Fruit fly (Drosophila melanogaster) whole organism, embryonic: ENCODE measurements around the gene Tollo.
A peak's percentile ranks its signal among the peaks of the same experiment; 100 is the strongest.

ENCODE experiments used
- CG11504 ChIP-seq: fragments of 200-800 bp; sonication (Bioruptor generic); optimal IDR thresholded peaks from 3 replicates; lab custom pipeline; 2019; ENCODE audit warnings: missing biosample characterization, mild to moderate bottlenecking, missing genetic modification characterization, moderate library complexity
- CG12299 ChIP-seq: fragments of 200-800 bp; sonication (Bioruptor generic); optimal IDR thresholded peaks from 2 replicates; lab custom pipeline; 2018; ENCODE audit warnings: missing biosample characterization, mild to moderate bottlenecking, missing genetic modification characterization
- CG12391 ChIP-seq: fragments of 200-800 bp; sonication (Bioruptor generic); optimal IDR thresholded peaks from 3 replicates; lab custom pipeline; 2018; ENCODE audit warnings: missing biosample characterization, mild to moderate bottlenecking, missing genetic modification characterization, moderate library complexity
- CG12744 ChIP-seq: fragments of 200-800 bp; sonication (Bioruptor generic); optimal IDR thresholded peaks from 2 replicates; lab custom pipeline; 2016; ENCODE audit warnings: missing biosample characterization, missing genetic modification characterization
- CG13424 ChIP-seq: fragments of 200-800 bp; sonication (Bioruptor generic); optimal IDR thresholded peaks from 2 replicates; lab custom pipeline; 2019; ENCODE audit warnings: missing biosample characterization, mild to moderate bottlenecking, missing genetic modification characterization, moderate library complexity
- CG15514 ChIP-seq: fragments of 200-800 bp; sonication (Bioruptor generic); optimal IDR thresholded peaks from 3 replicates; lab custom pipeline; 2017; ENCODE audit warnings: missing biosample characterization, missing genetic modification characterization, mild to moderate bottlenecking, moderate library complexity, missing genetic modification reagents
- CG15696 ChIP-seq: fragments of 200-800 bp; sonication (Bioruptor generic); optimal IDR thresholded peaks from 2 replicates; lab custom pipeline; 2019; ENCODE audit warnings: missing biosample characterization, mild to moderate bottlenecking, missing genetic modification characterization, moderate library complexity
- CG18262 ChIP-seq: fragments of 200-800 bp; optimal IDR thresholded peaks from 3 replicates; lab custom pipeline; 2019; ENCODE audit warnings: missing biosample characterization, mild to moderate bottlenecking, missing genetic modification characterization, moderate library complexity
- CG31365 ChIP-seq: fragments of 200-800 bp; sonication (Bioruptor generic); optimal IDR thresholded peaks from 2 replicates; lab custom pipeline; 2018; ENCODE audit warnings: missing biosample characterization, mild to moderate bottlenecking, missing genetic modification characterization
- CG32772 ChIP-seq: fragments of 200-800 bp; sonication (Bioruptor generic); IDR thresholded peaks from 2 replicates; pipeline ENCODE4 v1.3.6; 2022; ENCODE audit warnings: missing biosample characterization, missing genetic modification characterization
- CG3407 ChIP-seq: fragments of 200-800 bp; sonication (Bioruptor generic); optimal IDR thresholded peaks from 2 replicates; lab custom pipeline; 2018; ENCODE audit warnings: missing biosample characterization, mild to moderate bottlenecking, missing genetic modification characterization
- CG4730 ChIP-seq: fragments of 200-800 bp; sonication (Bioruptor generic); IDR thresholded peaks from 2 replicates; pipeline ENCODE4 v1.3.6; 2022; ENCODE audit warnings: missing biosample characterization, missing genetic modification characterization
- CG7786 ChIP-seq: fragments of 200-800 bp; sonication (Bioruptor generic); optimal IDR thresholded peaks from 2 replicates; lab custom pipeline; 2016; ENCODE audit warnings: missing biosample characterization, missing genetic modification characterization
- CG7963 ChIP-seq: fragments of 200-800 bp; sonication (Bioruptor generic); IDR thresholded peaks from 3 replicates; pipeline ENCODE4 v1.3.6; 2022; ENCODE audit warnings: missing biosample characterization, missing genetic modification characterization; ENCODE audit not compliant: partially characterized antibody
- CG8290 ChIP-seq, 3 experiments: fragments of 200-800 bp; sonication (Bioruptor generic); optimal IDR thresholded peaks; 2 replicates each; lab custom pipeline; 2016 to 2019; ENCODE audit warnings: missing biosample characterization in 3 of 3, missing genetic modification characterization in 3 of 3, mild to moderate bottlenecking in 2 of 3, moderate library complexity in 1 of 3
- CoRest ChIP-seq: fragments of 200-800 bp; sonication (Bioruptor generic); optimal IDR thresholded peaks from 3 replicates; lab custom pipeline; 2018; ENCODE audit warnings: missing biosample characterization, mild to moderate bottlenecking, missing genetic modification characterization, moderate library complexity
- Dll ChIP-seq: fragments of 200-800 bp; sonication (Bioruptor generic); IDR thresholded peaks from 4 replicates; pipeline ENCODE4 v1.3.6; 2022; ENCODE audit warnings: missing biosample characterization, missing genetic modification characterization; ENCODE audit not compliant: partially characterized antibody
- Drgx ChIP-seq: fragments of 200-800 bp; sonication (Bioruptor generic); IDR thresholded peaks from 2 replicates; pipeline ENCODE4 v1.3.6; 2022; ENCODE audit warnings: missing biosample characterization, missing genetic modification characterization
- ERR ChIP-seq: fragments of 200-800 bp; sonication (Bioruptor generic); optimal IDR thresholded peaks from 2 replicates; lab custom pipeline; 2016; ENCODE audit warnings: missing biosample characterization, missing genetic modification characterization
- Lpt ChIP-seq: fragments of >200 bp; optimal IDR thresholded peaks from 2 replicates; lab custom pipeline; 2018; ENCODE audit warnings: missing biosample characterization, missing genetic modification characterization
- Stat92E ChIP-seq, 3 experiments: fragments of >200 bp in 2 of 3; fragments of 200-800 bp in 1 of 3; sonication (Bioruptor generic) in 1 of 3; optimal IDR thresholded peaks; 2 replicates each; lab custom pipeline; 2017 to 2019; ENCODE audit warnings: missing biosample characterization in 3 of 3, missing genetic modification characterization in 3 of 3, mild to moderate bottlenecking in 1 of 3, moderate library complexity in 1 of 3
- Trl ChIP-seq, 3 experiments: fragments of >200 bp in 2 of 3; fragments of 200-800 bp in 1 of 3; sonication (Bioruptor generic) in 1 of 3; optimal IDR thresholded peaks; 2 replicates in 1 of 3; 3 replicates in 2 of 3; lab custom pipeline; 2016 to 2017; ENCODE audit warnings: missing biosample characterization in 1 of 3, missing genetic modification characterization in 1 of 3
- bbx ChIP-seq: fragments of 200-800 bp; sonication (Bioruptor generic); IDR thresholded peaks from 2 replicates; pipeline ENCODE4 v1.3.6; 2022; ENCODE audit warnings: missing biosample characterization, missing genetic modification characterization; ENCODE audit not compliant: partially characterized antibody
- bsh ChIP-seq, 2 experiments: fragments of 200-800 bp; sonication (Bioruptor generic); optimal IDR thresholded peaks; 2 replicates each; lab custom pipeline; 2017 to 2018; ENCODE audit warnings: mild to moderate bottlenecking in 2 of 2, missing biosample characterization in 2 of 2, missing genetic modification characterization in 2 of 2, moderate library complexity in 1 of 2
- dmrt99B ChIP-seq: fragments of 200-800 bp; sonication (Bioruptor generic); optimal IDR thresholded peaks from 2 replicates; lab custom pipeline; 2018; ENCODE audit warnings: missing biosample characterization, mild to moderate bottlenecking, missing genetic modification characterization, moderate library complexity
- eve ChIP-seq, 2 experiments: fragments of >200 bp; optimal IDR thresholded peaks; 2 replicates each; lab custom pipeline; 2017; ENCODE audit warnings: missing biosample characterization in 2 of 2, missing genetic modification characterization in 2 of 2
- gem ChIP-seq: fragments of 200-800 bp; sonication (Bioruptor generic); optimal IDR thresholded peaks from 2 replicates; lab custom pipeline; 2019; ENCODE audit warnings: missing biosample characterization, mild to moderate bottlenecking, missing genetic modification characterization, moderate library complexity
- gfzf ChIP-seq: fragments of 200-800 bp; sonication (Bioruptor generic); optimal IDR thresholded peaks from 2 replicates; lab custom pipeline; 2016; ENCODE audit warnings: missing biosample characterization, mild to moderate bottlenecking, missing genetic modification characterization, moderate library complexity
- grau ChIP-seq: fragments of 200-800 bp; optimal IDR thresholded peaks from 3 replicates; lab custom pipeline; 2019; ENCODE audit warnings: missing biosample characterization, mild to moderate bottlenecking, missing genetic modification characterization, moderate library complexity
- inv ChIP-seq: fragments of 200-800 bp; sonication (Bioruptor generic); IDR thresholded peaks from 2 replicates; pipeline ENCODE4 v1.3.6; 2022; ENCODE audit warnings: missing biosample characterization, missing genetic modification characterization; ENCODE audit not compliant: partially characterized antibody
- kni ChIP-seq: fragments of 200-800 bp; sonication (Bioruptor generic); optimal IDR thresholded peaks from 3 replicates; lab custom pipeline; 2017; ENCODE audit warnings: mild to moderate bottlenecking, missing biosample characterization, missing genetic modification reagents, missing genetic modification characterization
- knrl ChIP-seq: fragments of 200-800 bp; sonication (Bioruptor generic); IDR thresholded peaks from 3 replicates; pipeline ENCODE4 v1.3.6; 2022; ENCODE audit warnings: missing biosample characterization, missing genetic modification characterization; ENCODE audit not compliant: partially characterized antibody
- lab ChIP-seq: fragments of 200-800 bp; sonication (Bioruptor generic); optimal IDR thresholded peaks from 3 replicates; lab custom pipeline; 2017; ENCODE audit warnings: missing biosample characterization, missing genetic modification characterization, mild to moderate bottlenecking, moderate library complexity, missing genetic modification reagents
- pan ChIP-seq, 4 experiments: fragments of >200 bp in 3 of 4; fragments of 200-800 bp in 1 of 4; sonication (Bioruptor generic) in 1 of 4; optimal IDR thresholded peaks in 3 of 4; IDR thresholded peaks in 1 of 4; 2 replicates each; pipeline versions ENCODE4 v1.3.6 to Lab custom; 2017 to 2022; ENCODE audit warnings: missing biosample characterization in 2 of 4, missing genetic modification characterization in 2 of 4, mixed read lengths in 1 of 4
- sens ChIP-seq: fragments of 200-800 bp; sonication (Bioruptor generic); peaks from one replicate; lab custom pipeline; 2016; ENCODE audit warnings: missing biosample characterization, missing genetic modification characterization
- sna ChIP-seq: fragments of 200-800 bp; sonication (Bioruptor generic); IDR thresholded peaks from 2 replicates; pipeline ENCODE4 v1.3.6; 2022; ENCODE audit warnings: missing biosample characterization, missing genetic modification characterization; ENCODE audit not compliant: partially characterized antibody
- tap ChIP-seq: fragments of 200-800 bp; optimal IDR thresholded peaks from 3 replicates; lab custom pipeline; 2019; ENCODE audit warnings: missing biosample characterization, mild to moderate bottlenecking, missing genetic modification characterization, moderate library complexity
- tgo ChIP-seq: fragments of 200-800 bp; sonication (Bioruptor generic); IDR thresholded peaks from 3 replicates; pipeline ENCODE4 v1.3.6; 2022; ENCODE audit warnings: missing biosample characterization, missing genetic modification characterization
- twi ChIP-seq: fragments of 200-800 bp; optimal IDR thresholded peaks from 2 replicates; lab custom pipeline; 2019; ENCODE audit warnings: missing biosample characterization, mild to moderate bottlenecking, missing genetic modification characterization, moderate library complexity
- wdn ChIP-seq: fragments of 200-800 bp; sonication (Bioruptor generic); IDR thresholded peaks from 2 replicates; pipeline ENCODE4 v1.3.6; 2022; ENCODE audit warnings: missing biosample characterization, missing genetic modification characterization

Tollo gene

DNA sequence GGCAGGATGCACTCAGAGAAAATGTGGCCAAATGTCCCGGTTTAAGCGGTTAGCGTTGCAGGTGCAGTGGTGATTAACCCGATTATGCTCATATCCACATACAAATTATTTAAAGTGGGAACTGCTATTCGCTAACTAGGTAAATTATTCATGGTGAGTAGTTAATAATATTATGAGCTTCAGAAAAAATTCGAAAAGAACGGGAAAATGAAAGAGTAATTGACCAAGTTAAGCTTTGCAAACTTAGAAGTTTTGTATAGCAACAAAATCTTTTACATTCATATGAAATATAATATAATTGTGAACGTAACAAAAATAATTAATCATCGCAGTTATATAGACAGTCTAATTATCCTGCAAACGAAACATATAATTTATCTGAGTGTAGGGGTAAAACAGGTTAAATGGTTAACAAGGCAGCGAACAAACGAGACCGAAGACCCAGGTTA lies 18.2 kb downstream of the Tollo start (continued):
- TF ChIP-seq pan (optimal IDR thresholded peaks at IDR 0.05; lab: Kevin White, UChicago): no peak
- no peak for TF ChIP-seq pan (GFP tag; optimal IDR thresholded peaks at IDR 0.05 in 1 of 2, IDR thresholded peaks at IDR 0.05 in 1 of 2)
- peak; percentile 15 for TF ChIP-seq CoRest
- no peak for TF ChIP-seq knrl (GFP tag; lab: Robert Waterston, UW)
- TF ChIP-seq CG15696 (tag; lab: Kevin White, UChicago): peak; percentile 65
- TF ChIP-seq CG12391 (tag; lab: Kevin White, UChicago): peak; percentile 35
- no peak for TF ChIP-seq CG12299 (tag; lab: Kevin White, UChicago)
- TF ChIP-seq bsh (GFP tag; optimal IDR thresholded peaks at IDR 0.05; lab: Kevin White, UChicago): peak in 1 of 2 experiments; percentile 19
- no peak for TF ChIP-seq Dll (GFP tag; lab: Robert Waterston, UW)
- no peak for TF ChIP-seq CG12744 (GFP tag; lab: Kevin White, UChicago)
- TF ChIP-seq CG3407 (GFP tag; lab: Kevin White, UChicago): peak; percentile 9

DNA sequence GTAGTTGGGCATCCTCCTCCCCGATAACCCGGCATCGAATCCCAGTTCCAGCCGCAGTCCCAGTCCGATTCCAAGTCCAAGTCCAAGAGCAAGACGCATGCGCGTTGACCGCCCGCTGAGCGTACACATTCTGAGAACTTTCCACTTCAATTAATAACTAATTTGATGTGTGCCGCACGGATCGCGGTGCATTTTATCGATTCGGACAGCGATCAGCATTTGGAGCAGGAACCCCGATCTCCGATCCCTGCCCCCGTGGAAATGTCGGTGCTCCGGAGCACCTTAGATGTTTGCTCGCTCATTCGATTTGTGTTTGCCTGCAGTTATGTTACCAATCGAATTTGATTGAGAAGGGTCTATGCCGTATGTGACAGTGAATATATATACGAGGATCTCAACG lies 18.7 kb downstream of the Tollo start:
- TF ChIP-seq bbx (GFP tag; lab: Robert Waterston, UW) (no peak), inv (GFP tag; lab: Robert Waterston, UW) (no peak), Lpt (GFP tag; lab: Kevin White, UChicago) (no peak), CG32772 (GFP tag; lab: Robert Waterston, UW) (no peak), CG8290 (GFP tag; optimal IDR thresholded peaks at IDR 0.05; lab: Kevin White, UChicago) (no peak), CG8290 (tag; optimal IDR thresholded peaks at IDR 0.05; lab: Kevin White, UChicago) (no peak), kni (GFP tag; lab: Kevin White, UChicago) (peak; percentile 87), CG7786 (GFP tag; lab: Kevin White, UChicago) (no peak), tgo (GFP tag; lab: Robert Waterston, UW) (no peak), CG31365 (tag; lab: Kevin White, UChicago) (no peak), Stat92E (GFP tag; optimal IDR thresholded peaks at IDR 0.05; lab: Kevin White, UChicago) (peak in 1 of 3 experiments; percentile 74)
- TF ChIP-seq, all 482 proteins: peak for 2

DNA sequence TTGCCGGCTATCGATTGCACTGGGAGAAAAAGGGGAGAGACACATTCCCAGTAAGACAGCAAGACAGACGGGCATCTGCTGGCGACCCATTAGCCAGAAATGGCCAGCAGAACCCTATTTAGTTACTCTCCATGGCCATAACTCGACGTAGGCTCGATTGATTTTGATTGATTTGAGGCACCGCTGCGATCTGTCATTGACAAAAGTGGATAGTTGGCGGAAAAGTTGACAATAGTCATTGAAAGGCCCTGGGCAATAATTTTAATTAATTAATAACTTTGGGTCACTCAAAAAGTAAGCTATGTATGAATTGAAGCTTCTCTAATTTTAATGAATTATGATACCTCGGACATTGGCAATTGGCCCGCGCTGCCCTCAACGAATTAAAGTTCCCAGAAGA lies 21.7 kb downstream of the Tollo start:
- TF ChIP-seq sens (peak; percentile 55), CG4730 (GFP tag; lab: Robert Waterston, UW) (no peak), Drgx (GFP tag; lab: Robert Waterston, UW) (0 out of 2 replicates have a peak, but pooled peaks have one; percentile 21)

DNA sequence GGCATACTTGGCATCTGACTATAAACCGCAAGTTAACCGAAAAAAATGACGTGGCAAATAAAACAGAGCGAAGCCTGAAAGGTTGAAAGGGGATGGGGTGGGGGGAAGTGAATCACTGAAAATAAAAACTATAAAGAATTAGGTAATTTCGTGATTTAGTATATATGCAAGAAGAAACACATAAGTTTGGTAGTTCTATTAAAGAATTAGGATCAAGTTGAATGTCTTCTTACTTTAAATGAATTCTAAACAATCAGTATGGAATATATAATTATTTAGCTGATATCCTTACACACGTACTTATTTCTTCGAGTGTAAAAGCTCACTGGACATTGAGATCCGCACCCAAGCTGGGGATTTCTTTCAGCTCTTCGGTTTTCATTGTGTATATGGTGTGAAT lies 22.9 kb downstream of the Tollo start:
- TF ChIP-seq grau (tag; lab: Kevin White, UChicago) (no peak), dmrt99B (tag; lab: Kevin White, UChicago) (peak; percentile 23), CG13424 (tag; lab: Kevin White, UChicago) (no peak), eve (GFP tag; optimal IDR thresholded peaks at IDR 0.05; lab: Kevin White, UChicago) (peak in 1 of 2 experiments; percentile 33), Trl (optimal IDR thresholded peaks at IDR 0.05; lab: Kevin White, UChicago) (no peak), Trl (GFP tag; optimal IDR thresholded peaks at IDR 0.05; lab: Kevin White, UChicago) (no peak), sens (peak; percentile 59), twi (tag; lab: Kevin White, UChicago) (no peak), gem (tag; lab: Kevin White, UChicago) (peak; percentile 18), tap (tag; lab: Kevin White, UChicago) (no peak), CG18262 (tag; lab: Kevin White, UChicago) (no peak), gfzf (GFP tag; lab: Kevin White, UChicago) (no peak), sna (GFP tag; lab: Robert Waterston, UW) (no peak), CG7963 (no peak), ERR (no peak), CG15514 (no peak), lab (GFP tag; lab: Kevin White, UChicago) (no peak), CG11504 (tag; lab: Kevin White, UChicago) (peak; percentile 26), wdn (GFP tag; lab: Robert Waterston, UW) (no peak)
- TF ChIP-seq, all 482 proteins: peak for 5
